Worm (Caenorhabditis elegans): ENCODE measurements around the gene F58A6.5.

F58A6.5 gene

ce11 chrII:5105020-5105419, 43.2 kb downstream of the F58A6.5 start (continued):
- TF ChIP-seq aly-2 (tag; optimal IDR thresholded peaks at IDR 0.05) (peak; percentile 78), nhr-28 (tag; optimal IDR thresholded peaks at IDR 0.05) (no peak), nhr-237 (tag; optimal IDR thresholded peaks at IDR 0.05) (no peak), tlp-1 (tag; optimal IDR thresholded peaks at IDR 0.05) (no peak), sup-37 (GFP tag; optimal IDR thresholded peaks at IDR 0.05) (no peak), lin-13 (GFP tag; optimal IDR thresholded peaks at IDR 0.05) (no peak), C34B4.2 (tag; optimal IDR thresholded peaks at IDR 0.05) (no peak), zip-4 (GFP tag; optimal IDR thresholded peaks at IDR 0.05) (no peak), aha-1 (tag; optimal IDR thresholded peaks at IDR 0.05) (no peak), efl-1 (optimal IDR thresholded peaks at IDR 0.05) (peak; percentile 67 to 75), efl-1 (GFP tag; optimal IDR thresholded peaks at IDR 0.05 in 1 of 2) (peak; percentile 55 to 95), C04F5.9 (tag; optimal IDR thresholded peaks at IDR 0.05) (no peak), unc-130 (tag; optimal IDR thresholded peaks at IDR 0.05) (peak; percentile 36), nhr-77 (tag; optimal IDR thresholded peaks at IDR 0.05) (peak; percentile 68), xbp-1 (tag; optimal IDR thresholded peaks at IDR 0.05) (peak; percentile 58), dsc-1 (tag; optimal IDR thresholded peaks at IDR 0.05) (peak; percentile 75), egl-27 (tag; optimal IDR thresholded peaks at IDR 0.05) (peak in 1 of 2 experiments; percentile 31), nhr-84 (tag; optimal IDR thresholded peaks at IDR 0.05) (no peak), sptf-1 (tag; optimal IDR thresholded peaks at IDR 0.05) (no peak), dpl-1 (GFP tag; optimal IDR thresholded peaks at IDR 0.05) (peak in 2 of 3 experiments; percentile 57 to 68), nhr-20 (tag; optimal IDR thresholded peaks at IDR 0.05) (peak; percentile 72), ets-5 (GFP tag; IDR thresholded peaks at IDR 0.05) (no peak), tbx-2 (tag; optimal IDR thresholded peaks at IDR 0.05) (peak; percentile 55), lir-3 (tag; optimal IDR thresholded peaks at IDR 0.05; ENCODE audit: poor library complexity) (peak; percentile 59), mep-1 (tag; optimal IDR thresholded peaks at IDR 0.05) (peak; percentile 78), fkh-10 (GFP tag; optimal IDR thresholded peaks at IDR 0.05) (peak; percentile 51), ceh-88 (GFP tag; IDR thresholded peaks at IDR 0.05) (peak; percentile 30; the same call in 1 of the 2 replicates), nhr-76 (tag; optimal IDR thresholded peaks at IDR 0.05) (no peak), lsy-2 (tag; optimal IDR thresholded peaks at IDR 0.05) (peak; percentile 66 to 83), ceh-8 (GFP tag; optimal IDR thresholded peaks at IDR 0.05) (no peak), rnt-1 (tag; optimal IDR thresholded peaks at IDR 0.05) (peak; percentile 70), blmp-1 (tag; optimal IDR thresholded peaks at IDR 0.05) (peak; percentile 29), nhr-85 (tag) (peak; percentile 74), elt-2 (tag; optimal IDR thresholded peaks at IDR 0.05) (peak; percentile 79), pax-3 (tag; optimal IDR thresholded peaks at IDR 0.05) (peak; percentile 32), nhr-11 (tag; optimal IDR thresholded peaks at IDR 0.05) (no peak), unc-98 (GFP tag; IDR thresholded peaks at IDR 0.05) (no peak), egl-13 (tag; optimal IDR thresholded peaks at IDR 0.05) (no peak), sox-4 (tag; optimal IDR thresholded peaks at IDR 0.05) (peak; percentile 8), irx-1 (tag; optimal IDR thresholded peaks at IDR 0.05) (peak; percentile 5), swsn-7 (tag; optimal IDR thresholded peaks at IDR 0.05) (peak; percentile 63), mef-2 (tag; optimal IDR thresholded peaks at IDR 0.05) (no peak), ceh-63 (GFP tag; optimal IDR thresholded peaks at IDR 0.05) (no peak), unc-62 (GFP tag; optimal IDR thresholded peaks at IDR 0.05) (no peak), unc-30 (tag; optimal IDR thresholded peaks at IDR 0.05) (no peak), fkh-8 (tag; optimal IDR thresholded peaks at IDR 0.05) (peak; percentile 68), zag-1 (tag; optimal IDR thresholded peaks at IDR 0.05) (no peak), pqm-1 (tag; optimal IDR thresholded peaks at IDR 0.05) (no peak), hlh-4 (tag; optimal IDR thresholded peaks at IDR 0.05) (no peak), lin-15B (tag; optimal IDR thresholded peaks at IDR 0.05) (no peak), skn-1 (tag; optimal IDR thresholded peaks at IDR 0.05) (peak; percentile 84), C16A3.4 (tag; optimal IDR thresholded peaks at IDR 0.05) (peak; percentile 86), fos-1 (tag; optimal IDR thresholded peaks at IDR 0.05) (peak; percentile 76), ceh-82 (tag; optimal IDR thresholded peaks at IDR 0.05) (peak; percentile 43 to 78 (median 52)), snu-23 (GFP tag; optimal IDR thresholded peaks at IDR 0.05) (peak; percentile 76)

All from whole organism, L1 larva.